Worm (Caenorhabditis elegans) whole organism, young adult: ENCODE measurements around the gene pqbp-1.1.

Source experiments
- F33H1.4 ChIP-seq: fragments of 200-800 bp; sonication (Bioruptor generic); IDR thresholded peaks from 2 replicates; pipeline ENCODE4 v1.3.6; 2022; ENCODE audit warnings: missing genetic modification reagents, missing genetic modification characterization, missing compliant biosample characterization
- F39B2.1 ChIP-seq: fragments of 200-800 bp; sonication (Bioruptor generic); IDR thresholded peaks from 2 replicates; pipeline ENCODE4 v1.3.6; 2022; ENCODE audit warnings: missing genetic modification reagents, missing genetic modification characterization, missing compliant biosample characterization
- F52B5.7 ChIP-seq: sonication (generic microtip); optimal IDR thresholded peaks from 2 replicates; lab custom pipeline; 2016; ENCODE audit warnings: mild to moderate bottlenecking, missing genetic modification characterization, missing compliant biosample characterization
- K11D2.4 ChIP-seq: fragments of 200-800 bp; sonication (Bioruptor generic); IDR thresholded peaks from 2 replicates; pipeline ENCODE4 v1.3.6; 2022; ENCODE audit warnings: missing genetic modification reagents, missing genetic modification characterization, missing compliant biosample characterization
- T07F8.4 ChIP-seq: sonication (generic microtip); optimal IDR thresholded peaks from 2 replicates; lab custom pipeline; 2016; ENCODE audit warnings: mild to moderate bottlenecking, missing genetic modification characterization, moderate library complexity, missing compliant biosample characterization
- Y53G8AR.9 ChIP-seq: fragments of 200-800 bp; sonication (Bioruptor generic); conservative IDR thresholded peaks from 2 replicates; pipeline ENCODE4 v1.3.6; 2022; ENCODE audit warnings: missing genetic modification reagents, missing genetic modification characterization, missing compliant biosample characterization
- Y95B8A.8 ChIP-seq: fragments of 200-800 bp; sonication (Bioruptor generic); IDR thresholded peaks from 2 replicates; pipeline ENCODE4 v1.3.6; 2022; ENCODE audit warnings: missing genetic modification reagents, missing genetic modification characterization, missing compliant biosample characterization
- akir-1 ChIP-seq: fragments of 200-800 bp; sonication (Bioruptor generic); optimal IDR thresholded peaks from 2 replicates; lab custom pipeline; 2018; ENCODE audit warnings: mild to moderate bottlenecking, missing genetic modification characterization, moderate library complexity, missing compliant biosample characterization
- ama-1 ChIP-seq, 3 experiments: fragments of 150-350 bp in 1 of 3; sonication (generic microtip) in 2 of 3; optimal IDR thresholded peaks; 2 replicates each; lab custom pipeline; 2014 to 2018; ENCODE audit warnings: missing biosample characterization in 2 of 3, missing genetic modification characterization in 2 of 3, missing genetic modification reagents in 2 of 3
- attf-3 ChIP-seq: fragments of 200-800 bp; sonication (Bioruptor generic); conservative IDR thresholded peaks from 2 replicates; pipeline ENCODE4 v1.3.6; 2022; ENCODE audit warnings: missing genetic modification reagents, missing genetic modification characterization, missing compliant biosample characterization
- bed-1 ChIP-seq: fragments of 200-800 bp; sonication (Bioruptor generic); IDR thresholded peaks from 2 replicates; pipeline ENCODE4 v1.3.6; 2022; ENCODE audit warnings: missing genetic modification reagents, missing genetic modification characterization, missing compliant biosample characterization
- bed-2 ChIP-seq: fragments of 200-800 bp; sonication (Bioruptor generic); IDR thresholded peaks from 2 replicates; pipeline ENCODE4 v1.3.6; 2022; ENCODE audit warnings: missing genetic modification reagents, missing genetic modification characterization, missing compliant biosample characterization
- cebp-1 ChIP-seq, 2 experiments: fragments of 200-800 bp in 1 of 2; sonication (Bioruptor generic) in 1 of 2; sonication (generic microtip) in 1 of 2; IDR thresholded peaks in 1 of 2; optimal IDR thresholded peaks in 1 of 2; 2 replicates each; pipeline versions ENCODE4 v1.3.6 to Lab custom; 2017 to 2022; ENCODE audit warnings: missing compliant biosample characterization in 2 of 2, missing genetic modification characterization in 2 of 2, mild to moderate bottlenecking in 1 of 2, missing genetic modification reagents in 1 of 2, moderate library complexity in 1 of 2
- ceh-100 ChIP-seq: fragments of 200-800 bp; sonication (Bioruptor generic); IDR thresholded peaks from 2 replicates; pipeline ENCODE4 v1.3.6; 2022; ENCODE audit warnings: missing genetic modification reagents, missing genetic modification characterization, missing compliant biosample characterization
- dox-1 ChIP-seq: fragments of 200-800 bp; sonication (Bioruptor generic); IDR thresholded peaks from 2 replicates; pipeline ENCODE4 v1.3.6; 2022; ENCODE audit warnings: missing genetic modification reagents, missing genetic modification characterization, missing compliant biosample characterization
- efl-1 ChIP-seq: fragments of 150-350 bp; optimal IDR thresholded peaks from 2 replicates; lab custom pipeline; 2014; ENCODE audit warnings: missing biosample characterization, missing genetic modification reagents, missing genetic modification characterization
- egrh-3 ChIP-seq: fragments of 200-800 bp; sonication (Bioruptor generic); IDR thresholded peaks from 2 replicates; pipeline ENCODE4 v1.3.6; 2022; ENCODE audit warnings: missing genetic modification reagents, missing genetic modification characterization, missing compliant biosample characterization
- ekl-4 ChIP-seq: fragments of 200-800 bp; sonication (Bioruptor generic); IDR thresholded peaks from 2 replicates; pipeline ENCODE4 v1.3.6; 2022; ENCODE audit warnings: missing genetic modification reagents, missing genetic modification characterization, missing compliant biosample characterization
- hlh-12 ChIP-seq: sonication (generic microtip); optimal IDR thresholded peaks from 2 replicates; lab custom pipeline; 2016; ENCODE audit warnings: missing genetic modification characterization, missing compliant biosample characterization
- hlh-26 ChIP-seq: fragments of 200-800 bp; sonication (Bioruptor generic); conservative IDR thresholded peaks from 2 replicates; pipeline ENCODE4 v1.3.6; 2022; ENCODE audit warnings: missing genetic modification reagents, missing genetic modification characterization, missing compliant biosample characterization
- hmg-1.2 ChIP-seq: fragments of 200-800 bp; sonication (Bioruptor generic); IDR thresholded peaks from 2 replicates; pipeline ENCODE4 v1.3.6; 2022; ENCODE audit warnings: missing genetic modification reagents, missing genetic modification characterization, missing compliant biosample characterization
- lin-40 ChIP-seq: sonication (generic microtip); optimal IDR thresholded peaks from 2 replicates; lab custom pipeline; 2016; ENCODE audit warnings: missing genetic modification characterization, mild to moderate bottlenecking, missing compliant biosample characterization, missing genotype, missing genetic modification reagents
- lin-54 ChIP-seq: fragments of 200-800 bp; sonication (Bioruptor generic); optimal IDR thresholded peaks from 2 replicates; lab custom pipeline; 2018; ENCODE audit warnings: mild to moderate bottlenecking, missing genetic modification characterization, missing compliant biosample characterization
- lsl-1 ChIP-seq: fragments of 200-800 bp; sonication (Bioruptor generic); optimal IDR thresholded peaks from 2 replicates; lab custom pipeline; 2018; ENCODE audit warnings: mild to moderate bottlenecking, missing genetic modification characterization, moderate library complexity, missing compliant biosample characterization
- lsy-27 ChIP-seq: sonication (generic microtip); optimal IDR thresholded peaks from 2 replicates; lab custom pipeline; 2017; ENCODE audit warnings: missing genetic modification characterization, mild to moderate bottlenecking, missing compliant biosample characterization, antibody characterized with exemption, missing genotype, borderline replicate concordance; ENCODE audit not compliant: insufficient read depth
- madf-3 ChIP-seq: fragments of 200-800 bp; sonication (Bioruptor generic); IDR thresholded peaks from 2 replicates; pipeline ENCODE4 v1.3.6; 2022; ENCODE audit warnings: missing genetic modification reagents, missing genetic modification characterization, missing compliant biosample characterization
- madf-8 ChIP-seq: fragments of 200-800 bp; sonication (Bioruptor generic); conservative IDR thresholded peaks from 2 replicates; pipeline ENCODE4 v1.3.6; 2022; ENCODE audit warnings: missing genetic modification reagents, missing genetic modification characterization, missing compliant biosample characterization
- mcd-1 ChIP-seq: fragments of 200-800 bp; sonication (Bioruptor generic); IDR thresholded peaks from 2 replicates; pipeline ENCODE4 v1.3.6; 2022; ENCODE audit warnings: missing genetic modification reagents, missing genetic modification characterization, missing compliant biosample characterization
- mxl-1 ChIP-seq: sonication (generic microtip); optimal IDR thresholded peaks from 2 replicates; lab custom pipeline; 2016; ENCODE audit warnings: missing genetic modification characterization, missing compliant biosample characterization
- nfya-2 ChIP-seq: fragments of 200-800 bp; sonication (Bioruptor generic); IDR thresholded peaks from 2 replicates; pipeline ENCODE4 v1.3.6; 2022; ENCODE audit warnings: missing genetic modification reagents, missing genetic modification characterization, missing compliant biosample characterization
- nfyb-1 ChIP-seq: fragments of 200-800 bp; sonication (Bioruptor generic); IDR thresholded peaks from 2 replicates; pipeline ENCODE4 v1.3.6; 2022; ENCODE audit warnings: missing genetic modification reagents, missing genetic modification characterization, missing compliant biosample characterization
- nhr-80 ChIP-seq: sonication (generic microtip); optimal IDR thresholded peaks from 2 replicates; lab custom pipeline; 2016; ENCODE audit warnings: missing genetic modification characterization, missing compliant biosample characterization
- rcor-1 ChIP-seq: fragments of 200-800 bp; sonication (Bioruptor generic); IDR thresholded peaks from 2 replicates; pipeline ENCODE4 v1.3.6; 2022; ENCODE audit warnings: missing genetic modification reagents, missing genetic modification characterization, missing compliant biosample characterization
- snpc-1.1 ChIP-seq: sonication (generic microtip); optimal IDR thresholded peaks from 2 replicates; lab custom pipeline; 2017; ENCODE audit warnings: missing genetic modification characterization, mild to moderate bottlenecking, missing compliant biosample characterization, antibody characterized with exemption, moderate library complexity, missing genotype, missing genetic modification reagents; ENCODE audit not compliant: insufficient read depth
- snpc-1.3 ChIP-seq: sonication (generic microtip); optimal IDR thresholded peaks from 2 replicates; lab custom pipeline; 2017; ENCODE audit warnings: missing genetic modification characterization, mild to moderate bottlenecking, missing compliant biosample characterization, antibody characterized with exemption, moderate library complexity, missing genotype, missing genetic modification reagents; ENCODE audit not compliant: insufficient read depth
- tbp1 ChIP-seq: fragments of 200-800 bp; sonication (Bioruptor generic); optimal IDR thresholded peaks from 2 replicates; lab custom pipeline; 2018; ENCODE audit warnings: mild to moderate bottlenecking, missing genetic modification characterization, missing compliant biosample characterization
- tbx-9 ChIP-seq: sonication (generic microtip); optimal IDR thresholded peaks from 2 replicates; lab custom pipeline; 2016; ENCODE audit warnings: borderline replicate concordance, missing genetic modification characterization, inconsistent platforms, missing compliant biosample characterization
- zim-3 ChIP-seq: sonication (generic microtip); optimal IDR thresholded peaks from 2 replicates; lab custom pipeline; 2017; ENCODE audit warnings: mild to moderate bottlenecking, missing genetic modification characterization, moderate library complexity, missing compliant biosample characterization
- ztf-22 ChIP-seq: fragments of 200-800 bp; sonication (Bioruptor generic); optimal IDR thresholded peaks from 2 replicates; lab custom pipeline; 2018; ENCODE audit warnings: mild to moderate bottlenecking, missing genetic modification characterization, moderate library complexity, missing compliant biosample characterization

pqbp-1.1 gene

ce11 chrIV:283347-283746 lies 21.9 kb upstream of the pqbp-1.1 start, which contains the start of gene best-19:
TSS of gene best-19 (plus strand) at chrIV:283647.
- TF ChIP-seq F33H1.4 (GFP tag; lab: Robert Waterston, UW) (no peak), rcor-1 (no peak), tbx-9 (tag; lab: Kevin White, UChicago) (no peak), madf-3 (GFP tag; lab: Robert Waterston, UW) (no peak), cebp-1 (GFP tag; IDR thresholded peaks at IDR 0.05; lab: Robert Waterston, UW) (no peak), cebp-1 (tag; optimal IDR thresholded peaks at IDR 0.05; lab: Kevin White, UChicago) (no peak), efl-1 (no peak)

ce11 chrIV:282008-282407 lies 20.5 kb upstream of the pqbp-1.1 start:
- TF ChIP-seq mcd-1 (GFP tag; lab: Robert Waterston, UW) (no peak), cebp-1 (GFP tag; IDR thresholded peaks at IDR 0.05; lab: Robert Waterston, UW) (no peak; the same call in 1 of the 2 replicates), cebp-1 (tag; optimal IDR thresholded peaks at IDR 0.05; lab: Kevin White, UChicago) (peak; percentile 74), hmg-1.2 (peak; percentile 80)

- TF ChIP-seq Y53G8AR.9 (GFP tag; lab: Robert Waterston, UW) (0 out of 2 replicates have a peak, but pooled peaks have one; percentile 13), egrh-3 (peak; percentile 68; the same call in 1 of the 2 replicates), dox-1 (peak; percentile 16; the same call in 1 of the 2 replicates), hmg-1.2 (0 out of 2 replicates have a peak, but pooled peaks have one; percentile 9), F33H1.4 (GFP tag; lab: Robert Waterston, UW) (peak; percentile 46)
Observed at ce11 chrIV:281247-281646, 19.8 kb upstream of the pqbp-1.1 start.

- no peak for TF ChIP-seq nfya-2
- no peak for TF ChIP-seq nfyb-1
- TF ChIP-seq K11D2.4, result no peak
- TF ChIP-seq madf-8, result no peak
- TF ChIP-seq hlh-12 (tag; lab: Kevin White, UChicago), result no peak
- TF ChIP-seq ama-1 (optimal IDR thresholded peaks at IDR 0.05; lab: Kevin White, UChicago), result no peak
- no peak for TF ChIP-seq ama-1 (GFP tag; optimal IDR thresholded peaks at IDR 0.05; lab: Kevin White, UChicago)
- TF ChIP-seq attf-3 (GFP tag; lab: Robert Waterston, UW), result no peak
- no peak for TF ChIP-seq ceh-100 (GFP tag; lab: Robert Waterston, UW)
- no peak for TF ChIP-seq ekl-4 (GFP tag; lab: Robert Waterston, UW)
- TF ChIP-seq lsy-27 (tag; lab: Kevin White, UChicago), result no peak
- no peak for TF ChIP-seq cebp-1 (GFP tag; IDR thresholded peaks at IDR 0.05; lab: Robert Waterston, UW)
- TF ChIP-seq cebp-1 (tag; optimal IDR thresholded peaks at IDR 0.05; lab: Kevin White, UChicago), result no peak
- TF ChIP-seq T07F8.4 (tag; lab: Kevin White, UChicago), result no peak
- no peak for TF ChIP-seq bed-2 (GFP tag; lab: Robert Waterston, UW)
- no peak for TF ChIP-seq akir-1 (GFP tag; lab: Kevin White, UChicago)
- TF ChIP-seq Y95B8A.8, result no peak
Observed at ce11 chrIV:278284-278683, 16.8 kb upstream of the pqbp-1.1 start.

ce11 chrIV:275146-275545 lies 13.7 kb upstream of the pqbp-1.1 start:
- TF ChIP-seq zim-3, result no peak
- TF ChIP-seq nhr-80 (tag; lab: Kevin White, UChicago), result peak; percentile 15

ce11 chrIV:274185-274584 lies 12.7 kb upstream of the pqbp-1.1 start, which contains the start of gene sma-10:
TSS of gene sma-10 (plus strand) at chrIV:274420.
- TF ChIP-seq F52B5.7 (tag; lab: Kevin White, UChicago) (no peak), snpc-1.1 (tag; lab: Kevin White, UChicago) (no peak), ztf-22 (GFP tag; lab: Kevin White, UChicago) (peak; percentile 22), nfyb-1 (no peak), lin-40 (tag; lab: Kevin White, UChicago) (peak; percentile 55), tbp1 (GFP tag; lab: Kevin White, UChicago) (peak; percentile 44), bed-1 (no peak), lin-54 (GFP tag; lab: Kevin White, UChicago) (peak; percentile 11), snpc-1.3 (tag; lab: Kevin White, UChicago) (no peak), F39B2.1 (no peak), T07F8.4 (tag; lab: Kevin White, UChicago) (no peak), efl-1 (no peak), hlh-26 (GFP tag; lab: Robert Waterston, UW) (no peak), mxl-1 (tag; lab: Kevin White, UChicago) (no peak), lsl-1 (GFP tag; lab: Kevin White, UChicago) (no peak)
